Worm (Caenorhabditis elegans) whole organism, L1 larva: ENCODE measurements around the gene chil-21.
"Not testable (repeated sequence)": the region's sequence is repeated elsewhere in the genome, so short reads cannot be mapped to it uniquely, and the experiment has no call there.

Experiments
- C34B4.2 ChIP-seq: sonication (generic microtip); optimal IDR thresholded peaks from 2 replicates; lab custom pipeline; 2017; ENCODE audit warnings: mild to moderate bottlenecking, missing genetic modification characterization, missing compliant biosample characterization
- F16B12.6 ChIP-seq: fragments of 150-350 bp; optimal IDR thresholded peaks from 2 replicates; lab custom pipeline; 2014; ENCODE audit warnings: missing biosample characterization, missing genetic modification characterization
- aly-2 ChIP-seq: fragments of 150-350 bp; optimal IDR thresholded peaks from 2 replicates; lab custom pipeline; 2014; ENCODE audit warnings: missing biosample characterization, missing genetic modification characterization
- blmp-1 ChIP-seq: fragments of 150-350 bp; optimal IDR thresholded peaks from 2 replicates; lab custom pipeline; 2014; ENCODE audit warnings: missing biosample characterization, missing genetic modification characterization
- efl-1 ChIP-seq, 4 experiments: fragments of 150-350 bp; optimal IDR thresholded peaks in 3 of 4; peaks in 1 of 4; 1 replicate in 1 of 4; 2 replicates in 3 of 4; lab custom pipeline; 2014; ENCODE audit warnings: missing biosample characterization in 2 of 4, missing genetic modification characterization in 2 of 4, missing genetic modification reagents in 2 of 4
- egl-13 ChIP-seq: sonication (generic microtip); optimal IDR thresholded peaks from 2 replicates; lab custom pipeline; 2016; ENCODE audit warnings: missing genotype, missing genetic modification reagents, missing genetic modification characterization, missing compliant biosample characterization
- egl-27 ChIP-seq, 2 experiments: fragments of 150-350 bp in 1 of 2; sonication (generic microtip); optimal IDR thresholded peaks; 3 replicates each; lab custom pipeline; 2017 to 2018; ENCODE audit warnings: missing biosample characterization in 2 of 2, missing genetic modification characterization in 2 of 2, missing genetic modification reagents in 2 of 2
- elt-2 ChIP-seq: sonication (generic microtip); optimal IDR thresholded peaks from 2 replicates; lab custom pipeline; 2016; ENCODE audit warnings: missing genetic modification characterization, mild to moderate bottlenecking, inconsistent platforms, missing compliant biosample characterization, missing genetic modification reagents
- fkh-10 ChIP-seq: sonication (generic microtip); optimal IDR thresholded peaks from 2 replicates; lab custom pipeline; 2017; ENCODE audit warnings: missing biosample characterization, missing genetic modification reagents, missing genetic modification characterization
- fos-1 ChIP-seq: fragments of 150-350 bp; optimal IDR thresholded peaks from 2 replicates; lab custom pipeline; 2014; ENCODE audit warnings: missing biosample characterization, missing genetic modification characterization
- grh-1 ChIP-seq: fragments of 200-800 bp; sonication (Bioruptor generic); IDR thresholded peaks from 2 replicates; pipeline ENCODE4 v1.3.6; 2022; ENCODE audit warnings: missing genetic modification reagents, missing genetic modification characterization, missing compliant biosample characterization
- hlh-17 ChIP-seq: fragments of 200-800 bp; sonication (Bioruptor generic); optimal IDR thresholded peaks from 2 replicates; lab custom pipeline; 2018; ENCODE audit warnings: missing genetic modification characterization, mild to moderate bottlenecking, missing compliant biosample characterization, moderate library complexity, borderline replicate concordance
- hlh-4 ChIP-seq: sonication (generic microtip); optimal IDR thresholded peaks from 2 replicates; lab custom pipeline; 2016; ENCODE audit warnings: mild to moderate bottlenecking, missing genetic modification characterization, missing compliant biosample characterization
- lin-15B ChIP-seq: fragments of 150-350 bp; sonication (generic microtip); optimal IDR thresholded peaks from 3 replicates; lab custom pipeline; 2014; ENCODE audit warnings: missing biosample characterization, missing genetic modification characterization
- lin-35 ChIP-seq, 2 experiments: fragments of 150-350 bp; optimal IDR thresholded peaks; 2 replicates each; lab custom pipeline; 2014; ENCODE audit warnings: missing biosample characterization in 2 of 2, missing genetic modification characterization in 2 of 2, missing genetic modification reagents in 2 of 2
- lir-3 ChIP-seq: sonication (generic microtip); optimal IDR thresholded peaks from 2 replicates; lab custom pipeline; 2016; ENCODE audit warnings: mild to moderate bottlenecking, missing genetic modification characterization, moderate library complexity, missing compliant biosample characterization; ENCODE audit not compliant: poor library complexity
- mab-9 ChIP-seq: fragments of 200-800 bp; sonication (Bioruptor generic); IDR thresholded peaks from 2 replicates; pipeline ENCODE4 v1.3.6; 2022; ENCODE audit warnings: missing genetic modification reagents, missing genetic modification characterization, missing compliant biosample characterization
- nhr-12 ChIP-seq: sonication (generic microtip); optimal IDR thresholded peaks from 2 replicates; lab custom pipeline; 2017; ENCODE audit warnings: missing biosample characterization, missing genetic modification characterization
- nhr-19 ChIP-seq: fragments of 200-800 bp; sonication (Bioruptor generic); conservative IDR thresholded peaks from 2 replicates; pipeline ENCODE4 v1.3.6; 2022; ENCODE audit warnings: missing genetic modification characterization, missing compliant biosample characterization
- nhr-20 ChIP-seq: sonication (generic microtip); optimal IDR thresholded peaks from 2 replicates; lab custom pipeline; 2016; ENCODE audit warnings: mild to moderate bottlenecking, missing genetic modification characterization, missing compliant biosample characterization
- nhr-237 ChIP-seq: fragments of 150-350 bp; optimal IDR thresholded peaks from 2 replicates; lab custom pipeline; 2014; ENCODE audit warnings: missing biosample characterization, missing genetic modification characterization
- nhr-77 ChIP-seq: fragments of 150-350 bp; optimal IDR thresholded peaks from 2 replicates; lab custom pipeline; 2014; ENCODE audit warnings: missing biosample characterization, missing genetic modification characterization
- nhr-84 ChIP-seq: sonication (generic microtip); optimal IDR thresholded peaks from 2 replicates; lab custom pipeline; 2017; ENCODE audit warnings: missing biosample characterization, missing genetic modification characterization
- pag-3 ChIP-seq: sonication (generic microtip); optimal IDR thresholded peaks from 2 replicates; lab custom pipeline; 2017; ENCODE audit warnings: missing genetic modification characterization, mild to moderate bottlenecking, missing compliant biosample characterization, antibody characterized with exemption, borderline replicate concordance; ENCODE audit not compliant: insufficient read depth
- snpc-4 ChIP-seq: fragments of 150-350 bp; optimal IDR thresholded peaks from 2 replicates; lab custom pipeline; 2014; ENCODE audit warnings: missing biosample characterization, missing genetic modification characterization
- sox-4 ChIP-seq: sonication (generic microtip); optimal IDR thresholded peaks from 2 replicates; lab custom pipeline; 2016; ENCODE audit warnings: missing genetic modification characterization, missing compliant biosample characterization
- tbx-2 ChIP-seq: sonication (generic microtip); optimal IDR thresholded peaks from 2 replicates; lab custom pipeline; 2016; ENCODE audit warnings: missing genetic modification characterization, missing compliant biosample characterization
- unc-62 ChIP-seq: fragments of 150-350 bp; optimal IDR thresholded peaks from 2 replicates; lab custom pipeline; 2014; ENCODE audit warnings: missing biosample characterization, missing genetic modification reagents, missing genetic modification characterization
- vab-15 ChIP-seq: sonication (generic microtip); optimal IDR thresholded peaks from 2 replicates; lab custom pipeline; 2017; ENCODE audit warnings: missing genotype, mild to moderate bottlenecking, missing genetic modification characterization, missing compliant biosample characterization
- ztf-4 ChIP-seq: fragments of 150-350 bp; optimal IDR thresholded peaks from 2 replicates; lab custom pipeline; 2014; ENCODE audit warnings: missing biosample characterization, missing genetic modification characterization

The chil-21 gene

DNA sequence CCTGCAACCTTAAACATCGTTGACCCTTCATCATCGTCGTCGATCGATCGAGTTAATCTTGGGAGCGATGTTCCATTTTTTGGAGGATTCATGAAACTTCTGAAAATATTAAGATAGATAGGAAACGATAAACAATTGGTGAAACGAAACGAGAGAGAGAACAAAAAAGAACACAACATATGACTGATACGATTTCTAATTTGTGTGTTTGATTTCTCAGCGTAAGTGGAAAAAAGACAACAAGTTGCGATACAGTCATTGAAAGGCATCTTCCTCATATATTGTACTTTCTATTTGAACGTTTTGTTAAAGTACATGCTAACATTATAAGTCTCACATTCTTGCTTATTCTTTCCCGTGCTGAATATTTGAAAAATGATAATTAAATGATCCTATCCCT, 9.6 kb downstream of the chil-21 start, which contains the start of gene R09D1.12:
R09D1.12 (minus strand) TSS at position 101 of the 400 bp plus-strand sequence.
- not testable (repeated sequence) for TF ChIP-seq unc-62 (GFP tag; lab: Kevin White, UChicago); vab-15 (tag; lab: Kevin White, UChicago); aly-2 (tag; lab: Kevin White, UChicago)
- TF ChIP-seq, all 84 proteins: peak for 0; not testable (repeated sequence) for 84

DNA sequence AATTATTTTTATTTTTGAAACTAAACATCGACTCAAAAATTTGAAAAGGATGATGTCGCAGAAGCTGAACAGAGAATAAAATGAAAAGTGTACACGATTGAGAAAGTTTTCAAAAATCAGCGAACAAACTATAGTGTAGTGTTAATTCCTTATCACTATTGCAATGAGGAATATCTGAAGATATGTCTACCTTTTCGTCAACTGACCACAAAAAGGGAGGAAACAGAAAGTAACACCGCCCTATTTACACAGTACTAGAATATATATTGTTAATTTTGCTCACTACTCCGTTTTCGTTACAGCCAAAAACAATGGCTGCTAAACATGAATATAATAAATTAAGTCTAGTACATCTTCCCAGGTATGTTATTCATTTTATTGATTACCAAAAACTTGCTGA, 13.8 kb downstream of the chil-21 start, which contains the start of gene chil-18:
chil-18 (plus strand) TSS at position 301 of the 400 bp plus-strand sequence.
- TF ChIP-seq nhr-20 (tag; lab: Kevin White, UChicago) (peak; percentile 12), nhr-77 (no peak)
- TF ChIP-seq, all 84 proteins: peak for 1

ce11 chrII:9445368-9445767, 16.4 kb downstream of the chil-21 start, which contains the start of gene R09D1.13:
Gene R09D1.13, minus strand, starts transcription at chrII:9445468.
- no peak for TF ChIP-seq blmp-1 (tag; lab: Kevin White, UChicago)
- TF ChIP-seq lir-3 (tag; lab: Kevin White, UChicago): no peak
- no peak for TF ChIP-seq elt-2
- no peak for TF ChIP-seq egl-13
- no peak for TF ChIP-seq nhr-237 (tag; lab: Kevin White, UChicago)
- TF ChIP-seq tbx-2 (tag; lab: Kevin White, UChicago): no peak
- no peak for TF ChIP-seq pag-3 (tag; lab: Kevin White, UChicago)
- TF ChIP-seq hlh-17 (GFP tag; lab: Kevin White, UChicago): no peak
- TF ChIP-seq nhr-20 (tag; lab: Kevin White, UChicago): no peak
- TF ChIP-seq aly-2 (tag; lab: Kevin White, UChicago): no peak
- TF ChIP-seq snpc-4 (tag; lab: Kevin White, UChicago): no peak
- no peak for TF ChIP-seq C34B4.2 (tag; lab: Kevin White, UChicago)
- no peak for TF ChIP-seq nhr-84
- no peak for TF ChIP-seq fos-1 (tag; lab: Kevin White, UChicago)
- TF ChIP-seq lin-35 (GFP tag; optimal IDR thresholded peaks at IDR 0.05; lab: Kevin White, UChicago): no peak
- no peak for TF ChIP-seq mab-9
- TF ChIP-seq nhr-19 (GFP tag; lab: Robert Waterston, UW): no peak
- no peak for TF ChIP-seq vab-15 (tag; lab: Kevin White, UChicago)
- no peak for TF ChIP-seq efl-1 (optimal IDR thresholded peaks at IDR 0.05; lab: Kevin White, UChicago)
- TF ChIP-seq efl-1 (GFP tag; optimal IDR thresholded peaks at IDR 0.05 in 1 of 2; lab: Kevin White, UChicago): no peak

DNA sequence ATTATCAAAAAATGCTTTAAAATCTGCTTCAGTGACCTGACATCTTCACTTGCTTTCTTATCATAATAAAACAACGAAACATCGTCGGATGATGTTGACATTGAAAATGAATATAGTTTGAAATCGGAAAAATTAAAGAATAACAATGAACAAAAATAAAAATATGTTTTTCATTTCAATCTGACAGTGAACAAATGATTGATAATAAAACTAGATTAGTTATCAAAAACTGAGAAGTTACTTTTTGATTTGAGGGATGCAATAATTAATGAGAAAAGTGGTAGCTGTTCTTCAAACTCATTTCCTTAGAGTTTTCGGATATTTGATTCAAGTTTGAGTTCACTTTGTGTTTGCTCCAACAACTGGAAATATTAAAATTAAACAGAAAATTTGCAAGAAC, 18.3 kb downstream of the chil-21 start, which contains the start of gene chil-15:
chil-15 (minus strand) TSS at position 101 of the 400 bp plus-strand sequence.
- TF ChIP-seq fkh-10 (GFP tag; lab: Kevin White, UChicago) (no peak), sox-4 (no peak), F16B12.6 (no peak), egl-27 (tag; optimal IDR thresholded peaks at IDR 0.05; lab: Kevin White, UChicago) (no peak), lir-3 (tag; lab: Kevin White, UChicago) (no peak), ztf-4 (tag; lab: Kevin White, UChicago) (no peak)

DNA sequence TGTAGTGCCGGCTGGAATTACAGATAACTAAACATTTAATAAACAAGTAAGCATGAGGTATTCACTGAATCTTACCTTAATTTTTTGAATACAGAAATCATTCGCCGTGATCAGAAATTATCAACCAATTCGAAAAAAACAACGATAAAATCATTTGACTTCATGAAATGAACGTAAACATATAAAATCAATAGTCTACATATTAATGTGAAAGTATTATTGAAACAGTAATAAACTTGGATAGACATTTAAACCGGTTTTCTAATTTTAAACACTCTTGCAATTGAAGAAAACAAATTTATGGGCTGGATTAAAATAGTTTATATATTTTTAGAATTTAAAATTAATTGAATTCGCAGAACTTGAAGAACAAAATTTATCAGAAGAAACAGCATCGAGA, 19.9 kb downstream of the chil-21 start, which contains the start of gene chil-16:
chil-16 (minus strand) TSS at position 101 of the 400 bp plus-strand sequence.
- no peak for TF ChIP-seq hlh-4 (tag; lab: Kevin White, UChicago)

ce11 chrII:9440060-9440459, 21.7 kb downstream of the chil-21 start, which contains the start of gene chil-17:
Gene chil-17, minus strand, starts transcription at chrII:9440160.
- no peak for TF ChIP-seq nhr-12 (tag; lab: Kevin White, UChicago)
- TF ChIP-seq fkh-10 (GFP tag; lab: Kevin White, UChicago): no peak
- no peak for TF ChIP-seq lin-15B (tag; lab: Kevin White, UChicago)
- no peak for TF ChIP-seq efl-1 (optimal IDR thresholded peaks at IDR 0.05; lab: Kevin White, UChicago)
- no peak for TF ChIP-seq efl-1 (GFP tag; optimal IDR thresholded peaks at IDR 0.05 in 1 of 2; lab: Kevin White, UChicago)
- no peak for TF ChIP-seq grh-1 (GFP tag; lab: Robert Waterston, UW)
